Fruit fly (Drosophila melanogaster) whole organism, embryonic: ENCODE data around the gene DNAlig4.
A peak's percentile ranks its signal among the peaks of the same experiment; 100 is the strongest.

Source experiments
- Ada2b ChIP-seq: fragments of 200-800 bp; sonication (Bioruptor generic); IDR thresholded peaks from 2 replicates; pipeline ENCODE4 v1.3.6; 2022; ENCODE audit warnings: missing biosample characterization, missing genetic modification characterization
- CG10321 ChIP-seq: fragments of 200-800 bp; sonication (Bioruptor generic); IDR thresholded peaks from 2 replicates; pipeline ENCODE4 v1.3.6; 2022; ENCODE audit warnings: missing biosample characterization, missing genetic modification characterization
- CG11560 ChIP-seq: fragments of 200-800 bp; sonication (Bioruptor generic); IDR thresholded peaks from 3 replicates; pipeline ENCODE4 v1.3.6; 2022; ENCODE audit warnings: missing biosample characterization, missing genetic modification characterization
- CG12299 ChIP-seq: fragments of 200-800 bp; sonication (Bioruptor generic); optimal IDR thresholded peaks from 2 replicates; lab custom pipeline; 2018; ENCODE audit warnings: missing biosample characterization, mild to moderate bottlenecking, missing genetic modification characterization
- CG12769 ChIP-seq: fragments of 200-800 bp; sonication (Bioruptor generic); optimal IDR thresholded peaks from 2 replicates; lab custom pipeline; 2019; ENCODE audit warnings: missing biosample characterization, mild to moderate bottlenecking, missing genetic modification characterization, moderate library complexity
- CG14014 ChIP-seq: fragments of 200-800 bp; sonication (Bioruptor generic); IDR thresholded peaks from 2 replicates; pipeline ENCODE4 v1.3.6; 2022; ENCODE audit warnings: missing biosample characterization, missing genetic modification characterization
- CG14441 ChIP-seq: fragments of 200-800 bp; sonication (Bioruptor generic); IDR thresholded peaks from 2 replicates; pipeline ENCODE4 v1.3.6; 2022; ENCODE audit warnings: missing biosample characterization, missing genetic modification characterization
- CG17328 ChIP-seq: fragments of 200-800 bp; sonication (Bioruptor generic); IDR thresholded peaks from 2 replicates; pipeline ENCODE4 v1.3.6; 2022; ENCODE audit warnings: missing biosample characterization, missing genetic modification characterization
- CG17385 ChIP-seq: fragments of 200-800 bp; sonication (Bioruptor generic); optimal IDR thresholded peaks from 3 replicates; lab custom pipeline; 2018; ENCODE audit warnings: missing biosample characterization, mild to moderate bottlenecking, missing genetic modification characterization
- CG17612 ChIP-seq: fragments of 200-800 bp; sonication (Bioruptor generic); IDR thresholded peaks from 2 replicates; pipeline ENCODE4 v1.3.6; 2022; ENCODE audit warnings: missing biosample characterization, missing genetic modification characterization
- CG1792 ChIP-seq: fragments of 200-800 bp; sonication (Bioruptor generic); optimal IDR thresholded peaks from 2 replicates; lab custom pipeline; 2016; ENCODE audit warnings: missing biosample characterization, missing genetic modification characterization
- CG31441 ChIP-seq: fragments of 200-800 bp; sonication (Bioruptor generic); IDR thresholded peaks from 2 replicates; pipeline ENCODE4 v1.3.6; 2022; ENCODE audit warnings: missing biosample characterization, missing genetic modification characterization
- CG32767 ChIP-seq: fragments of 200-800 bp; sonication (Bioruptor generic); IDR thresholded peaks from 2 replicates; pipeline ENCODE4 v1.3.6; 2022; ENCODE audit warnings: missing biosample characterization, missing genetic modification characterization
- CG32772 ChIP-seq: fragments of 200-800 bp; sonication (Bioruptor generic); IDR thresholded peaks from 2 replicates; pipeline ENCODE4 v1.3.6; 2022; ENCODE audit warnings: missing biosample characterization, missing genetic modification characterization
- CG3407 ChIP-seq: fragments of 200-800 bp; sonication (Bioruptor generic); optimal IDR thresholded peaks from 2 replicates; lab custom pipeline; 2018; ENCODE audit warnings: missing biosample characterization, mild to moderate bottlenecking, missing genetic modification characterization
- CG34376 ChIP-seq: fragments of 200-800 bp; sonication (Bioruptor generic); optimal IDR thresholded peaks from 2 replicates; lab custom pipeline; 2018; ENCODE audit warnings: missing biosample characterization, mild to moderate bottlenecking, missing genetic modification characterization
- CG4360 ChIP-seq: fragments of 200-800 bp; sonication (Bioruptor generic); IDR thresholded peaks from 2 replicates; pipeline ENCODE4 v1.3.6; 2022; ENCODE audit warnings: missing biosample characterization, missing genetic modification characterization
- CG6791 ChIP-seq: fragments of 200-800 bp; sonication (Bioruptor generic); IDR thresholded peaks from 3 replicates; pipeline ENCODE4 v1.3.6; 2022; ENCODE audit warnings: missing biosample characterization, missing genetic modification characterization; ENCODE audit not compliant: partially characterized antibody
- CG7372 ChIP-seq: fragments of 200-800 bp; sonication (Bioruptor generic); IDR thresholded peaks from 2 replicates; pipeline ENCODE4 v1.3.6; 2022; ENCODE audit warnings: missing biosample characterization, missing genetic modification characterization
- CG8765 ChIP-seq: fragments of 200-800 bp; sonication (Bioruptor generic); IDR thresholded peaks from 2 replicates; pipeline ENCODE4 v1.3.6; 2022; ENCODE audit warnings: missing biosample characterization, missing genetic modification characterization
- Dek ChIP-seq: fragments of 200-800 bp; sonication (Bioruptor generic); optimal IDR thresholded peaks from 3 replicates; lab custom pipeline; 2019; ENCODE audit warnings: missing biosample characterization, mild to moderate bottlenecking, missing genetic modification characterization, moderate library complexity
- H2.0 ChIP-seq: fragments of 200-800 bp; sonication (Bioruptor generic); IDR thresholded peaks from 2 replicates; pipeline ENCODE4 v1.3.6; 2022; ENCODE audit warnings: missing biosample characterization, missing genetic modification characterization
- HLH3B ChIP-seq: fragments of 200-800 bp; sonication (Bioruptor generic); IDR thresholded peaks from 2 replicates; pipeline ENCODE4 v1.3.6; 2022; ENCODE audit warnings: missing biosample characterization, missing genetic modification characterization
- HLHmδ ChIP-seq: fragments of 200-800 bp; sonication (Bioruptor generic); optimal IDR thresholded peaks from 2 replicates; lab custom pipeline; 2018; ENCODE audit warnings: missing biosample characterization, mild to moderate bottlenecking, missing genetic modification characterization, moderate library complexity
- Hmx ChIP-seq: fragments of 200-800 bp; sonication (Bioruptor generic); optimal IDR thresholded peaks from 2 replicates; lab custom pipeline; 2016; ENCODE audit warnings: missing biosample characterization, missing genetic modification characterization
- Lim3 ChIP-seq: fragments of 200-800 bp; sonication (Bioruptor generic); IDR thresholded peaks from 2 replicates; pipeline ENCODE4 v1.3.6; 2022; ENCODE audit warnings: missing biosample characterization, missing genetic modification characterization
- Myb ChIP-seq: fragments of 200-800 bp; sonication (Bioruptor generic); optimal IDR thresholded peaks from 2 replicates; lab custom pipeline; 2016; ENCODE audit warnings: missing biosample characterization, missing genetic modification characterization
- NC2α ChIP-seq: fragments of 200-800 bp; sonication (Bioruptor generic); optimal IDR thresholded peaks from 2 replicates; lab custom pipeline; 2016; ENCODE audit warnings: missing biosample characterization, missing genetic modification characterization
- Ptx1 ChIP-seq: fragments of 200-800 bp; sonication (Bioruptor generic); IDR thresholded peaks from 2 replicates; pipeline ENCODE4 v1.3.6; 2022; ENCODE audit warnings: missing biosample characterization, missing genetic modification characterization
- ac ChIP-seq: fragments of 200-800 bp; sonication (Bioruptor generic); optimal IDR thresholded peaks from 3 replicates; lab custom pipeline; 2017; ENCODE audit warnings: missing biosample characterization, mild to moderate bottlenecking, missing genetic modification characterization
- amos ChIP-seq: fragments of 200-800 bp; sonication (Bioruptor generic); IDR thresholded peaks from 2 replicates; pipeline ENCODE4 v1.3.6; 2022; ENCODE audit warnings: missing biosample characterization, missing genetic modification characterization; ENCODE audit not compliant: partially characterized antibody
- bab2 ChIP-seq: fragments of 200-800 bp; sonication (Bioruptor generic); optimal IDR thresholded peaks from 2 replicates; lab custom pipeline; 2016; ENCODE audit warnings: missing biosample characterization, missing genetic modification characterization
- chm ChIP-seq: fragments of 200-800 bp; sonication (Bioruptor generic); IDR thresholded peaks from 2 replicates; pipeline ENCODE4 v1.3.6; 2022; ENCODE audit warnings: missing biosample characterization, missing genetic modification characterization
- dati ChIP-seq: fragments of 200-800 bp; sonication (Bioruptor generic); IDR thresholded peaks from 2 replicates; pipeline ENCODE4 v1.3.6; 2022; ENCODE audit warnings: missing biosample characterization, missing genetic modification characterization
- dmrt99B ChIP-seq: fragments of 200-800 bp; sonication (Bioruptor generic); optimal IDR thresholded peaks from 2 replicates; lab custom pipeline; 2018; ENCODE audit warnings: missing biosample characterization, mild to moderate bottlenecking, missing genetic modification characterization, moderate library complexity
- hb ChIP-seq: fragments of 200-800 bp; sonication (Bioruptor generic); IDR thresholded peaks from 3 replicates; pipeline ENCODE4 v1.3.6; 2022; ENCODE audit warnings: missing biosample characterization, missing genetic modification characterization; ENCODE audit not compliant: partially characterized antibody
- kay ChIP-seq: fragments of 200-800 bp; sonication (Bioruptor generic); optimal IDR thresholded peaks from 2 replicates; lab custom pipeline; 2016; ENCODE audit warnings: missing biosample characterization, missing genetic modification characterization
- lola ChIP-seq, 3 experiments: fragments of >200 bp in 2 of 3; fragments of 200-800 bp in 1 of 3; sonication (Bioruptor generic) in 1 of 3; optimal IDR thresholded peaks; 2 replicates each; lab custom pipeline; 2017 to 2019; ENCODE audit warnings: missing biosample characterization in 3 of 3, missing genetic modification characterization in 3 of 3, mild to moderate bottlenecking in 1 of 3, moderate library complexity in 1 of 3
- salm ChIP-seq: fragments of 200-800 bp; sonication (Bioruptor generic); optimal IDR thresholded peaks from 2 replicates; lab custom pipeline; 2018; ENCODE audit warnings: missing biosample characterization, mild to moderate bottlenecking, missing genetic modification characterization
- scrt ChIP-seq: fragments of 200-800 bp; sonication (Bioruptor generic); optimal IDR thresholded peaks from 2 replicates; lab custom pipeline; 2018; ENCODE audit warnings: missing biosample characterization, mild to moderate bottlenecking, missing genetic modification characterization, moderate library complexity
- sna ChIP-seq: fragments of 200-800 bp; sonication (Bioruptor generic); IDR thresholded peaks from 2 replicates; pipeline ENCODE4 v1.3.6; 2022; ENCODE audit warnings: missing biosample characterization, missing genetic modification characterization; ENCODE audit not compliant: partially characterized antibody
- sug ChIP-seq: fragments of 200-800 bp; optimal IDR thresholded peaks from 2 replicates; lab custom pipeline; 2019; ENCODE audit warnings: missing biosample characterization, mild to moderate bottlenecking, missing genetic modification characterization, moderate library complexity
- tap ChIP-seq: fragments of 200-800 bp; optimal IDR thresholded peaks from 3 replicates; lab custom pipeline; 2019; ENCODE audit warnings: missing biosample characterization, mild to moderate bottlenecking, missing genetic modification characterization, moderate library complexity
- tin ChIP-seq: fragments of 200-800 bp; sonication (Bioruptor generic); optimal IDR thresholded peaks from 3 replicates; lab custom pipeline; 2016; ENCODE audit warnings: missing biosample characterization, missing genetic modification characterization
- tio ChIP-seq: fragments of 200-800 bp; sonication (Bioruptor generic); optimal IDR thresholded peaks from 2 replicates; lab custom pipeline; 2017; ENCODE audit warnings: missing biosample characterization, missing genetic modification characterization, inconsistent platforms
- unc-4 ChIP-seq: fragments of 200-800 bp; sonication (Bioruptor generic); IDR thresholded peaks from 2 replicates; pipeline ENCODE4 v1.3.6; 2022; ENCODE audit warnings: missing biosample characterization, missing genetic modification characterization; ENCODE audit not compliant: partially characterized antibody
- usp ChIP-seq: fragments of >200 bp; optimal IDR thresholded peaks from 2 replicates; lab custom pipeline; 2017; ENCODE audit warnings: missing biosample characterization, missing genetic modification characterization
- wdn ChIP-seq: fragments of 200-800 bp; sonication (Bioruptor generic); IDR thresholded peaks from 2 replicates; pipeline ENCODE4 v1.3.6; 2022; ENCODE audit warnings: missing biosample characterization, missing genetic modification characterization
- z ChIP-seq: fragments of 200-800 bp; sonication (Bioruptor generic); IDR thresholded peaks from 3 replicates; pipeline ENCODE4 v1.3.6; 2022; ENCODE audit warnings: missing biosample characterization, missing genetic modification characterization

The DNAlig4 gene

DNA sequence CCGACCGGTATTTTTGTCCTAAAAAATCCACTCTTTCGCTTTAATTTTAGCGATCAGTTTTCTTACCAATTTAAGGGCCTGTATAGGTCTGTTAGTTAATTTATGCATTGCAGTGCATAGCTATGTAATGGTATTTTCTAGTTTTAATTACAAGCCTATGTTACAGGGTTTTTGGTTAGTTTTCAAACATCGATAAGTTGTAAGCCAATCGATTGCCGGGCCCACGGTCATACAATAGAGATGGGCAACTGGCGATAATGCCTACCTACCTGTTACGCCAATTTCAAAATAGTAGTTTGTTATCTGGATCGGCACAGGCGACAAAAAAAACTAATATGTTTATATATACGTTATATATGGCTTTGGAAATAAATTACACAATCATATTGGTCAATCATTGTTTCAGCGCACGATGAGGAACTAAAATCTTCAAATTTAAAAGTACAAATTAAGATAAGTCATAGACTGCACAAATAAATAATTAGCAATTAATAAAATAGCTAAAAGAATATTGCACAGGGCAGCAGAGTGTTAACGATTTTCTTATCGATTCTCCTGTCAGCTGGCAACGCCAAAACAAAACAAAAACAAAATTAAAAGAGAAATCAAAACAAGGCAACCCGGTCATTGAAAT, 51.1 kb downstream of the DNAlig4 start, which contains the start of the genes tth and Tango2 (continued):
- peak; percentile 52; the same call in 1 of the 2 replicates for TF ChIP-seq amos (GFP tag; lab: Robert Waterston, UW)
- peak; percentile 56; the same call in 1 of the 3 replicates for TF ChIP-seq hb (GFP tag; lab: Robert Waterston, UW)
- peak; percentile 46; the same call in 1 of the 2 replicates for TF ChIP-seq HLH3B (GFP tag; lab: Robert Waterston, UW)
- TF ChIP-seq H2.0 (GFP tag; lab: Robert Waterston, UW): peak; percentile 73
- peak; percentile 84 for TF ChIP-seq scrt (GFP tag; lab: Kevin White, UChicago)
- peak; percentile 54 for TF ChIP-seq tin
- no peak for TF ChIP-seq Lim3
- peak; percentile 72 for TF ChIP-seq Dek (tag; lab: Kevin White, UChicago)
- TF ChIP-seq tap (tag; lab: Kevin White, UChicago): no peak
- TF ChIP-seq bab2: peak; percentile 69
- TF ChIP-seq CG11560 (tag; lab: Robert Waterston, UW): 0 out of 3 replicates have a peak, but pooled peaks have one; percentile 41
- TF ChIP-seq CG3407 (GFP tag; lab: Kevin White, UChicago): no peak
- TF ChIP-seq CG17328 (GFP tag; lab: Robert Waterston, UW): peak; percentile 70
- peak; percentile 48; the same call in 1 of the 2 replicates for TF ChIP-seq CG7372
- peak; percentile 32; the same call in 1 of the 2 replicates for TF ChIP-seq CG32767
- no peak for TF ChIP-seq HLHmδ
- peak; percentile 50 for TF ChIP-seq Hmx (GFP tag; lab: Kevin White, UChicago)
- TF ChIP-seq sna (GFP tag; lab: Robert Waterston, UW): peak; percentile 19; the same call in 1 of the 2 replicates
- peak; percentile 60 for TF ChIP-seq sug (tag; lab: Kevin White, UChicago)
- TF ChIP-seq salm (tag; lab: Kevin White, UChicago): peak; percentile 51
- peak; percentile 63 for TF ChIP-seq CG14441 (GFP tag; lab: Robert Waterston, UW)
- TF ChIP-seq NC2α (GFP tag; lab: Kevin White, UChicago): peak; percentile 35
- peak; percentile 31; the same call in 1 of the 2 replicates for TF ChIP-seq chm
- TF ChIP-seq CG12769 (tag; lab: Kevin White, UChicago): peak; percentile 74
- TF ChIP-seq Myb (GFP tag; lab: Kevin White, UChicago): peak; percentile 69
- no peak for TF ChIP-seq usp
- TF ChIP-seq CG14014 (GFP tag; lab: Robert Waterston, UW): peak; percentile 66
- TF ChIP-seq CG17612: peak; percentile 37; the same call in 1 of the 2 replicates
- TF ChIP-seq unc-4: peak; percentile 61; the same call in 1 of the 2 replicates
- TF ChIP-seq CG12299: no peak
- peak in 1 of 3 experiments; percentile 49 for TF ChIP-seq lola (GFP tag; optimal IDR thresholded peaks at IDR 0.05; lab: Kevin White, UChicago)
- TF ChIP-seq CG34376: peak; percentile 73
- no peak for TF ChIP-seq CG10321 (GFP tag; lab: Robert Waterston, UW)
- TF ChIP-seq CG31441 (GFP tag; lab: Robert Waterston, UW): peak; percentile 66; the same call in 1 of the 2 replicates
- peak; percentile 77 for TF ChIP-seq Ptx1
- TF ChIP-seq kay (GFP tag; lab: Kevin White, UChicago): peak; percentile 27
- TF ChIP-seq ac (GFP tag; lab: Kevin White, UChicago): no peak
- no peak for TF ChIP-seq tio (GFP tag; lab: Kevin White, UChicago)
- TF ChIP-seq CG6791: peak; percentile 71
- TF ChIP-seq CG17385 (GFP tag; lab: Kevin White, UChicago): peak; percentile 45
- no peak for TF ChIP-seq dmrt99B (tag; lab: Kevin White, UChicago)
- TF ChIP-seq CG4360 (GFP tag; lab: Robert Waterston, UW): no peak
- TF ChIP-seq dati (GFP tag; lab: Robert Waterston, UW): 0 out of 2 replicates have a peak, but pooled peaks have one; percentile 33
- peak; percentile 55; the same call in 1 of the 2 replicates for TF ChIP-seq wdn (GFP tag; lab: Robert Waterston, UW)
- no peak; the same call in 2 of the 3 replicates for TF ChIP-seq z (GFP tag; lab: Robert Waterston, UW)
- TF ChIP-seq CG8765 (GFP tag; lab: Robert Waterston, UW): peak; percentile 59
- peak; percentile 58 for TF ChIP-seq Ada2b (GFP tag; lab: Robert Waterston, UW)
- 0 out of 2 replicates have a peak, but pooled peaks have one; percentile 39 for TF ChIP-seq CG32772 (GFP tag; lab: Robert Waterston, UW)
- TF ChIP-seq CG1792: no peak
